Worm (Caenorhabditis elegans): ENCODE data around the gene irld-23.

ce11 chrX:17045529-17045928 is 35.0 kb downstream of the irld-23 start, which contains the start of gene C30G4.2:
- TF ChIP-seq tbx-37 (GFP tag; conservative IDR thresholded peaks at IDR 0.05) (no peak), ceh-13 (GFP tag; optimal IDR thresholded peaks at IDR 0.05) (no peak), aly-1 (tag; optimal IDR thresholded peaks at IDR 0.05) (no peak), hnd-1 (tag; optimal IDR thresholded peaks at IDR 0.05) (no peak), ets-7 (tag; optimal IDR thresholded peaks at IDR 0.05) (no peak), ceh-36 (tag; optimal IDR thresholded peaks at IDR 0.05) (no peak), ama-1 (optimal IDR thresholded peaks at IDR 0.05) (no peak), hmbx-1 (tag; optimal IDR thresholded peaks at IDR 0.05) (no peak), pes-1 (GFP tag; IDR thresholded peaks at IDR 0.05) (no peak), flt-1 (GFP tag; IDR thresholded peaks at IDR 0.05) (no peak)

All from whole organism, early embryonic.